Worm (Caenorhabditis elegans) whole organism, young adult: Measurements from ENCODE around the gene T24H7.2.

Experiments used
- B0019.2 ChIP-seq: fragments of 200-800 bp; sonication (Bioruptor generic); conservative IDR thresholded peaks from 2 replicates; pipeline ENCODE4 v1.3.6; 2022; ENCODE audit warnings: missing genetic modification reagents, missing genetic modification characterization, missing compliant biosample characterization
- F23B12.7 ChIP-seq: sonication (generic microtip); optimal IDR thresholded peaks from 2 replicates; lab custom pipeline; 2017; ENCODE audit warnings: missing genetic modification characterization, mild to moderate bottlenecking, missing compliant biosample characterization, antibody characterized with exemption, moderate library complexity; ENCODE audit not compliant: insufficient read depth
- ceh-27 ChIP-seq: fragments of 200-800 bp; sonication (Bioruptor generic); optimal IDR thresholded peaks from 2 replicates; lab custom pipeline; 2018; ENCODE audit warnings: mild to moderate bottlenecking, missing genetic modification characterization, moderate library complexity, missing compliant biosample characterization
- egl-44 ChIP-seq: fragments of 200-800 bp; sonication (Bioruptor generic); IDR thresholded peaks from 2 replicates; pipeline ENCODE4 v1.3.6; 2022; ENCODE audit warnings: missing genetic modification reagents, missing genetic modification characterization, missing compliant biosample characterization
- him-1 ChIP-seq: sonication (generic microtip); optimal IDR thresholded peaks from 2 replicates; lab custom pipeline; 2016; ENCODE audit warnings: missing genotype, missing genetic modification reagents, missing genetic modification characterization, missing compliant biosample characterization
- lag-1 ChIP-seq: fragments of 200-800 bp; sonication (Bioruptor generic); IDR thresholded peaks from 2 replicates; pipeline ENCODE4 v1.3.6; 2022; ENCODE audit warnings: missing genetic modification reagents, missing genetic modification characterization, missing compliant biosample characterization
- mes-4 ChIP-seq: sonication (generic microtip); optimal IDR thresholded peaks from 2 replicates; lab custom pipeline; 2016; ENCODE audit warnings: missing genotype, missing genetic modification characterization, missing compliant biosample characterization
- nfya-2 ChIP-seq: fragments of 200-800 bp; sonication (Bioruptor generic); IDR thresholded peaks from 2 replicates; pipeline ENCODE4 v1.3.6; 2022; ENCODE audit warnings: missing genetic modification reagents, missing genetic modification characterization, missing compliant biosample characterization
- sdz-38 ChIP-seq: sonication (generic microtip); optimal IDR thresholded peaks from 2 replicates; lab custom pipeline; 2016; ENCODE audit warnings: missing genotype, missing genetic modification characterization, missing compliant biosample characterization
- snpc-3.4 ChIP-seq: sonication (generic microtip); optimal IDR thresholded peaks from 2 replicates; lab custom pipeline; 2017; ENCODE audit warnings: missing genetic modification characterization, mild to moderate bottlenecking, missing compliant biosample characterization, antibody characterized with exemption, moderate library complexity, missing genotype, missing genetic modification reagents
- snpc-4 ChIP-seq, 5 experiments: fragments of 150-350 bp in 1 of 5; sonication (generic microtip) in 4 of 5; optimal IDR thresholded peaks; 2 replicates each; lab custom pipeline; 2014 to 2018; ENCODE audit warnings: missing genetic modification characterization in 5 of 5, missing biosample characterization in 3 of 5, antibody characterized with exemption in 2 of 5, mild to moderate bottlenecking in 2 of 5, missing compliant biosample characterization in 2 of 5, missing genotype in 2 of 5, moderate library complexity in 2 of 5, missing genetic modification reagents in 1 of 5
- sptf-2 ChIP-seq: fragments of 200-800 bp; sonication (Bioruptor generic); optimal IDR thresholded peaks from 2 replicates; lab custom pipeline; 2018; ENCODE audit warnings: mild to moderate bottlenecking, missing genetic modification characterization, missing compliant biosample characterization
- unc-62 ChIP-seq: fragments of 150-350 bp; optimal IDR thresholded peaks from 2 replicates; lab custom pipeline; 2014; ENCODE audit warnings: missing biosample characterization, missing genetic modification reagents, missing genetic modification characterization

ce11 chrII:6245199-6245702 lies 1.9 kb upstream of the T24H7.2 start, which contains the start of gene blos-4:
- TF ChIP-seq sdz-38 (tag; lab: Kevin White, UChicago) (no peak), sptf-2 (GFP tag; lab: Kevin White, UChicago) (no peak), unc-62 (no peak), egl-44 (GFP tag; lab: Robert Waterston, UW) (no peak), F23B12.7 (tag; lab: Kevin White, UChicago) (no peak), snpc-4 (GFP tag; optimal IDR thresholded peaks at IDR 0.05; lab: Kevin White, UChicago) (no peak), snpc-4 (tag; optimal IDR thresholded peaks at IDR 0.05; lab: Kevin White, UChicago) (no peak), him-1 (tag; lab: Kevin White, UChicago) (no peak), snpc-3.4 (tag; lab: Kevin White, UChicago) (no peak), mes-4 (no peak), B0019.2 (GFP tag; lab: Robert Waterston, UW) (no peak), nfya-2 (GFP tag; lab: Robert Waterston, UW) (no peak), ceh-27 (no peak), lag-1 (GFP tag; lab: Robert Waterston, UW) (no peak)
